Worm (Caenorhabditis elegans) whole organism, young adult: Measurements from ENCODE around the gene T01B4.3.

Experiments
- B0261.1 ChIP-seq: sonication (generic microtip); optimal IDR thresholded peaks from 2 replicates; lab custom pipeline; 2016; ENCODE audit warnings: mild to moderate bottlenecking, missing genetic modification characterization, moderate library complexity, missing compliant biosample characterization
- F22D6.2 ChIP-seq: sonication (generic microtip); optimal IDR thresholded peaks from 2 replicates; lab custom pipeline; 2016; ENCODE audit warnings: mild to moderate bottlenecking, missing genetic modification characterization, missing compliant biosample characterization
- F37B4.10 ChIP-seq: fragments of 200-800 bp; sonication (Bioruptor generic); IDR thresholded peaks from 2 replicates; pipeline ENCODE4 v1.3.6; 2022; ENCODE audit warnings: missing genetic modification characterization, missing compliant biosample characterization
- F55B11.4 ChIP-seq: sonication (generic microtip); optimal IDR thresholded peaks from 2 replicates; lab custom pipeline; 2016; ENCODE audit warnings: missing compliant biosample characterization, missing genetic modification characterization, borderline replicate concordance; ENCODE audit not compliant: insufficient read depth
- F57A8.1 ChIP-seq: fragments of 200-800 bp; sonication (Bioruptor generic); optimal IDR thresholded peaks from 2 replicates; lab custom pipeline; 2018; ENCODE audit warnings: mild to moderate bottlenecking, missing genetic modification characterization, moderate library complexity, missing compliant biosample characterization
- K11D2.4 ChIP-seq: fragments of 200-800 bp; sonication (Bioruptor generic); IDR thresholded peaks from 2 replicates; pipeline ENCODE4 v1.3.6; 2022; ENCODE audit warnings: missing genetic modification reagents, missing genetic modification characterization, missing compliant biosample characterization
- T07F8.4 ChIP-seq: sonication (generic microtip); optimal IDR thresholded peaks from 2 replicates; lab custom pipeline; 2016; ENCODE audit warnings: mild to moderate bottlenecking, missing genetic modification characterization, moderate library complexity, missing compliant biosample characterization
- Y53F4B.3 ChIP-seq: fragments of 200-800 bp; sonication (Bioruptor generic); IDR thresholded peaks from 2 replicates; pipeline ENCODE4 v1.3.6; 2022; ENCODE audit warnings: missing genetic modification reagents, missing genetic modification characterization, missing compliant biosample characterization
- Y53G8AR.9 ChIP-seq: fragments of 200-800 bp; sonication (Bioruptor generic); conservative IDR thresholded peaks from 2 replicates; pipeline ENCODE4 v1.3.6; 2022; ENCODE audit warnings: missing genetic modification reagents, missing genetic modification characterization, missing compliant biosample characterization
- Y56A3A.18 ChIP-seq: fragments of 200-800 bp; sonication (Bioruptor generic); IDR thresholded peaks from 2 replicates; pipeline ENCODE4 v1.3.6; 2022; ENCODE audit warnings: missing genetic modification reagents, missing genetic modification characterization, missing compliant biosample characterization
- Y67H2A.10 ChIP-seq: fragments of 200-800 bp; sonication (Bioruptor generic); conservative IDR thresholded peaks from 2 replicates; pipeline ENCODE4 v1.3.6; 2022; ENCODE audit warnings: missing genetic modification reagents, missing genetic modification characterization, missing compliant biosample characterization
- ZK185.1 ChIP-seq: sonication (generic microtip); optimal IDR thresholded peaks from 2 replicates; lab custom pipeline; 2016; ENCODE audit warnings: mild to moderate bottlenecking, missing genetic modification characterization, missing compliant biosample characterization; ENCODE audit not compliant: poor library complexity, severe bottlenecking
- akir-1 ChIP-seq: fragments of 200-800 bp; sonication (Bioruptor generic); optimal IDR thresholded peaks from 2 replicates; lab custom pipeline; 2018; ENCODE audit warnings: mild to moderate bottlenecking, missing genetic modification characterization, moderate library complexity, missing compliant biosample characterization
- ama-1 ChIP-seq, 3 experiments: fragments of 150-350 bp in 1 of 3; sonication (generic microtip) in 2 of 3; optimal IDR thresholded peaks; 2 replicates each; lab custom pipeline; 2014 to 2018; ENCODE audit warnings: missing biosample characterization in 2 of 3, missing genetic modification characterization in 2 of 3, missing genetic modification reagents in 2 of 3
- attf-3 ChIP-seq: fragments of 200-800 bp; sonication (Bioruptor generic); conservative IDR thresholded peaks from 2 replicates; pipeline ENCODE4 v1.3.6; 2022; ENCODE audit warnings: missing genetic modification reagents, missing genetic modification characterization, missing compliant biosample characterization
- attf-6 ChIP-seq: fragments of 200-800 bp; sonication (Bioruptor generic); IDR thresholded peaks from 2 replicates; pipeline ENCODE4 v1.3.6; 2022; ENCODE audit warnings: missing genetic modification reagents, missing genetic modification characterization, missing compliant biosample characterization
- ccch-3 ChIP-seq: fragments of 200-800 bp; sonication (Bioruptor generic); optimal IDR thresholded peaks from 2 replicates; lab custom pipeline; 2018; ENCODE audit warnings: mild to moderate bottlenecking, missing genetic modification characterization, missing compliant biosample characterization
- cebp-2 ChIP-seq: fragments of 200-800 bp; sonication (Bioruptor generic); IDR thresholded peaks from 2 replicates; pipeline ENCODE4 v1.3.6; 2022; ENCODE audit warnings: missing genetic modification characterization, missing compliant biosample characterization
- ceh-100 ChIP-seq: fragments of 200-800 bp; sonication (Bioruptor generic); IDR thresholded peaks from 2 replicates; pipeline ENCODE4 v1.3.6; 2022; ENCODE audit warnings: missing genetic modification reagents, missing genetic modification characterization, missing compliant biosample characterization
- ceh-40 ChIP-seq: fragments of 200-800 bp; sonication (Bioruptor generic); IDR thresholded peaks from 2 replicates; pipeline ENCODE4 v1.3.6; 2022; ENCODE audit warnings: missing genetic modification characterization, missing compliant biosample characterization
- dpff-1 ChIP-seq: sonication (generic microtip); optimal IDR thresholded peaks from 2 replicates; lab custom pipeline; 2017; ENCODE audit warnings: mild to moderate bottlenecking, missing genetic modification characterization, missing compliant biosample characterization
- egl-44 ChIP-seq: fragments of 200-800 bp; sonication (Bioruptor generic); IDR thresholded peaks from 2 replicates; pipeline ENCODE4 v1.3.6; 2022; ENCODE audit warnings: missing genetic modification reagents, missing genetic modification characterization, missing compliant biosample characterization
- hlh-26 ChIP-seq: fragments of 200-800 bp; sonication (Bioruptor generic); conservative IDR thresholded peaks from 2 replicates; pipeline ENCODE4 v1.3.6; 2022; ENCODE audit warnings: missing genetic modification reagents, missing genetic modification characterization, missing compliant biosample characterization
- hmg-1.2 ChIP-seq: fragments of 200-800 bp; sonication (Bioruptor generic); IDR thresholded peaks from 2 replicates; pipeline ENCODE4 v1.3.6; 2022; ENCODE audit warnings: missing genetic modification reagents, missing genetic modification characterization, missing compliant biosample characterization
- lsy-27 ChIP-seq: sonication (generic microtip); optimal IDR thresholded peaks from 2 replicates; lab custom pipeline; 2017; ENCODE audit warnings: missing genetic modification characterization, mild to moderate bottlenecking, missing compliant biosample characterization, antibody characterized with exemption, missing genotype, borderline replicate concordance; ENCODE audit not compliant: insufficient read depth
- madf-10 ChIP-seq: sonication (generic microtip); optimal IDR thresholded peaks from 2 replicates; lab custom pipeline; 2016; ENCODE audit warnings: mild to moderate bottlenecking, missing genetic modification characterization, missing compliant biosample characterization
- madf-3 ChIP-seq: fragments of 200-800 bp; sonication (Bioruptor generic); IDR thresholded peaks from 2 replicates; pipeline ENCODE4 v1.3.6; 2022; ENCODE audit warnings: missing genetic modification reagents, missing genetic modification characterization, missing compliant biosample characterization
- mes-4 ChIP-seq: sonication (generic microtip); optimal IDR thresholded peaks from 2 replicates; lab custom pipeline; 2016; ENCODE audit warnings: missing genotype, missing genetic modification characterization, missing compliant biosample characterization
- mxl-1 ChIP-seq: sonication (generic microtip); optimal IDR thresholded peaks from 2 replicates; lab custom pipeline; 2016; ENCODE audit warnings: missing genetic modification characterization, missing compliant biosample characterization
- nfya-2 ChIP-seq: fragments of 200-800 bp; sonication (Bioruptor generic); IDR thresholded peaks from 2 replicates; pipeline ENCODE4 v1.3.6; 2022; ENCODE audit warnings: missing genetic modification reagents, missing genetic modification characterization, missing compliant biosample characterization
- nfyb-1 ChIP-seq: fragments of 200-800 bp; sonication (Bioruptor generic); IDR thresholded peaks from 2 replicates; pipeline ENCODE4 v1.3.6; 2022; ENCODE audit warnings: missing genetic modification reagents, missing genetic modification characterization, missing compliant biosample characterization
- nhr-120 ChIP-seq: fragments of 200-800 bp; sonication (Bioruptor generic); IDR thresholded peaks from 2 replicates; pipeline ENCODE4 v1.3.6; 2022; ENCODE audit warnings: missing genetic modification characterization, missing compliant biosample characterization
- pbrm-1 ChIP-seq: fragments of 200-800 bp; sonication (Bioruptor generic); IDR thresholded peaks from 2 replicates; pipeline ENCODE4 v1.3.6; 2022; ENCODE audit warnings: missing genetic modification reagents, missing genetic modification characterization, missing compliant biosample characterization
- repo-1 ChIP-seq: sonication (generic microtip); optimal IDR thresholded peaks from 2 replicates; lab custom pipeline; 2017; ENCODE audit warnings: mild to moderate bottlenecking, missing genetic modification characterization, missing compliant biosample characterization
- snpc-3.4 ChIP-seq: sonication (generic microtip); optimal IDR thresholded peaks from 2 replicates; lab custom pipeline; 2017; ENCODE audit warnings: missing genetic modification characterization, mild to moderate bottlenecking, missing compliant biosample characterization, antibody characterized with exemption, moderate library complexity, missing genotype, missing genetic modification reagents
- somi-1 ChIP-seq: fragments of 200-800 bp; sonication (Bioruptor generic); optimal IDR thresholded peaks from 2 replicates; lab custom pipeline; 2018; ENCODE audit warnings: mild to moderate bottlenecking, missing genetic modification characterization, missing compliant biosample characterization
- unc-130 ChIP-seq: sonication (generic microtip); optimal IDR thresholded peaks from 2 replicates; lab custom pipeline; 2016; ENCODE audit warnings: missing genetic modification reagents, missing genetic modification characterization, missing compliant biosample characterization
- zfh-2 ChIP-seq: fragments of 200-800 bp; sonication (Bioruptor generic); conservative IDR thresholded peaks from 2 replicates; pipeline ENCODE4 v1.3.6; 2022; ENCODE audit warnings: missing genetic modification reagents, missing genetic modification characterization, missing compliant biosample characterization
- ztf-18 ChIP-seq: sonication (generic microtip); optimal IDR thresholded peaks from 2 replicates; lab custom pipeline; 2016; ENCODE audit warnings: missing genotype, mild to moderate bottlenecking, missing genetic modification characterization, missing compliant biosample characterization
- ztf-25 ChIP-seq: fragments of 200-800 bp; sonication (Bioruptor generic); IDR thresholded peaks from 2 replicates; pipeline ENCODE4 v1.3.6; 2022; ENCODE audit warnings: missing genetic modification reagents, missing genetic modification characterization, missing compliant biosample characterization
- ztf-28 ChIP-seq: fragments of 200-800 bp; sonication (Bioruptor generic); IDR thresholded peaks from 2 replicates; pipeline ENCODE4 v1.3.6; 2022; ENCODE audit warnings: missing genetic modification reagents, missing genetic modification characterization, missing compliant biosample characterization

T01B4.3 gene

ce11 chrX:16317629-16318028 is at the start of gene T01B4.3:
Gene T01B4.3 (minus strand): TSS chrX:16317729.
- TF ChIP-seq Y67H2A.10 (GFP tag; lab: Robert Waterston, UW): no peak
- TF ChIP-seq K11D2.4 (GFP tag; lab: Robert Waterston, UW): no peak
- TF ChIP-seq ztf-18 (tag; lab: Kevin White, UChicago): no peak
- TF ChIP-seq egl-44 (GFP tag; lab: Robert Waterston, UW): no peak
- no peak for TF ChIP-seq ztf-25 (GFP tag; lab: Robert Waterston, UW)
- TF ChIP-seq mxl-1 (tag; lab: Kevin White, UChicago): no peak
- TF ChIP-seq ccch-3: no peak
- TF ChIP-seq Y53F4B.3 (GFP tag; lab: Robert Waterston, UW): no peak
- TF ChIP-seq dpff-1 (tag; lab: Kevin White, UChicago): no peak
- no peak for TF ChIP-seq akir-1
- TF ChIP-seq T07F8.4 (tag; lab: Kevin White, UChicago): no peak
- TF ChIP-seq B0261.1 (tag; lab: Kevin White, UChicago): no peak
- no peak for TF ChIP-seq ztf-28 (GFP tag; lab: Robert Waterston, UW)
- TF ChIP-seq nhr-120 (GFP tag; lab: Robert Waterston, UW): no peak
- TF ChIP-seq nfya-2: no peak

DNA sequence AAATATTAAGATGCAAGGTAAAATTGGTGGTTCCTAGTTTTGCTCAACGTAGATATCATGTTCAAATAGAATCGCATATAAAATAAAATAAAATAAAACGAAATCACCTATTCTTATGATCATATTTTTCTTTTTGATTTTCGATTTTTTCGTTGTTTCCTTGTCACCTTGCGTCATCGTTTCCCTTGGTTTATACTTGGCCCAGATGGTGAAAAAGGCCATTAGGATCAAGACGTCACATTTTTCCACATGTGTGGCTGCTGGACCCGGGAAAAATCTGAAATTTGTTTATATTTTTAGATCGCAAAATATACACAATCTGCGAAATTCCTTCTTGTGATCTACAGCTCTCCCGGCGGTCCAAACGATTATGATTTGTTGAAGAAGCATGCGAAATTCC is 49.5 kb upstream of the T01B4.3 start, which contains the start of gene ace-1:
Gene ace-1, plus strand, starts transcription at position 301 of the 400 bp plus-strand sequence.
- TF ChIP-seq unc-130 (GFP tag; lab: Kevin White, UChicago): no peak
- no peak for TF ChIP-seq madf-10 (tag; lab: Kevin White, UChicago)
- TF ChIP-seq F37B4.10 (GFP tag; lab: Robert Waterston, UW): no peak
- no peak for TF ChIP-seq ceh-40
- TF ChIP-seq somi-1 (GFP tag; lab: Kevin White, UChicago): no peak
- TF ChIP-seq zfh-2 (GFP tag; lab: Robert Waterston, UW): no peak
- TF ChIP-seq hlh-26 (GFP tag; lab: Robert Waterston, UW): no peak
- TF ChIP-seq nfya-2: no peak

DNA sequence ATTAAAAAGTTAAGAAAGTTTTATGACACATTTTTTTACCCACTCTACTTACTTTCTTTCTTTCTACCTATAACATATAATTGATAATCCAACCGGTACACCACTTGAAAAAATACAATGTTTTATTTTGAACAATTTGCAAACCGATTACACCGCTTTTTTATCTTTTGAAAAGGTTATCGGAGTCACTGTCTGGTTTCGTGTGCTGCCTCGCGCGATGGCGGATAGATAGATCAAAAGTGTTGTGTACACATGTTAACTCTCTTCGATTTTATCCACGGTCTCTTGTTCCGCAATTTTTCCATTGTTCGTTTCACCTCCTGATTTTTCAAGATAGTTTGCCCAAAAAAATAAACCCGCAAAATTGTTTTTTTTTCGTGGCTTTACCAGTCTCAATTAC is 49.0 kb upstream of the T01B4.3 start:
- TF ChIP-seq ama-1 (optimal IDR thresholded peaks at IDR 0.05; lab: Kevin White, UChicago) (no peak), ama-1 (GFP tag; optimal IDR thresholded peaks at IDR 0.05; lab: Kevin White, UChicago) (no peak), Y56A3A.18 (GFP tag; lab: Robert Waterston, UW) (no peak), ZK185.1 (tag; lab: Kevin White, UChicago) (no peak)

DNA sequence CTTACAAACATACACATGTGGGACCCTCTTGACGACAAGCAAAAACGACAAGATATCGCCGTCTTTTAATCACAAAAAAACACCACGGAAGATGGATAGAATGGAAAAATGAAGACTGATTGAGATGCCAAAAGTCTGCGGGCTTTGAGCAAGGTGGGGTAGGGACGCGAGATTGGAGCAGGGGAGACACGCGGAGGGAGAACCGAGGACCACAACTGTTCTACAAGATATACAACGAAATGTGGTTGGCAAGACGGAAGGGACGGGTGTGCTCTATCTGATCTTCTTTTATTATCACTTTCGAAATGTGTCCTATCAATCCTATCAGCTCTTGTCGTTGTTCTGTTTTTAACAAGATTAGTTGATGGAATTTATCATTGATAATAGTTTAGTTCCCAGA is 46.1 kb upstream of the T01B4.3 start:
- TF ChIP-seq ceh-40 (no peak), F57A8.1 (no peak), Y53G8AR.9 (GFP tag; lab: Robert Waterston, UW) (no peak), F55B11.4 (no peak), ceh-100 (GFP tag; lab: Robert Waterston, UW) (no peak), mxl-1 (tag; lab: Kevin White, UChicago) (no peak), Y67H2A.10 (GFP tag; lab: Robert Waterston, UW) (no peak)

ce11 chrX:16361001-16361400 is 43.5 kb upstream of the T01B4.3 start:
- TF ChIP-seq nfyb-1 (0 out of 2 replicates have a peak, but pooled peaks have one; percentile 36), cebp-2 (no peak)

DNA sequence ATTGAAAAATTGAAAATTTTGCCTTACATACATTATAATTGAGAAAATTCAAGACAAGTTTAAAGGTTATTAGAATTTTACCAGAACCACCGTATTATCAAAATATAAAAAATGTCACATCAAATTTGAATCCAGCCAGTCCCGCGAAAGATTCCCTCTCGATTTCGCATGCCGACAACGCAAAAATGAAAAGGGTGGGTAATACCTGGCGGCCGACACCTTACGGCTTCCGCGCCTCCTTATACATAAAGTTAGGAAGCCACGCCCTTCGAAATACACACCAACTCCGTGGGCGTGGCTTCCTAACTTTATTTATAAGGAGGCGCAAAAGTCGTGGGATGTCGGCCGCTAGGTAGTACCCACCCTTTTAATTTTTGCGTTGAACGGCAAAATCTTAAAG is 40.0 kb upstream of the T01B4.3 start:
- 0 out of 2 replicates have a peak, but pooled peaks have one; percentile 43 for TF ChIP-seq attf-6 (GFP tag; lab: Robert Waterston, UW)
- TF ChIP-seq hmg-1.2 (GFP tag; lab: Robert Waterston, UW): peak; percentile 20; the same call in 1 of the 2 replicates
- no peak for TF ChIP-seq mes-4 (tag; lab: Kevin White, UChicago)
- no peak for TF ChIP-seq repo-1
- 0 out of 2 replicates have a peak, but pooled peaks have one; percentile 54 for TF ChIP-seq madf-3 (GFP tag; lab: Robert Waterston, UW)
- TF ChIP-seq snpc-3.4 (tag; lab: Kevin White, UChicago): peak; percentile 69
- no peak for TF ChIP-seq attf-3
- TF ChIP-seq lsy-27 (tag; lab: Kevin White, UChicago): no peak
- TF ChIP-seq F22D6.2 (tag; lab: Kevin White, UChicago): no peak
- no peak for TF ChIP-seq F37B4.10 (GFP tag; lab: Robert Waterston, UW)
- 0 out of 2 replicates have a peak, but pooled peaks have one; percentile 6 for TF ChIP-seq pbrm-1 (GFP tag; lab: Robert Waterston, UW)
